Fruit fly (Drosophila melanogaster): ENCODE data around the gene CG33641.

CG33641 gene

DNA sequence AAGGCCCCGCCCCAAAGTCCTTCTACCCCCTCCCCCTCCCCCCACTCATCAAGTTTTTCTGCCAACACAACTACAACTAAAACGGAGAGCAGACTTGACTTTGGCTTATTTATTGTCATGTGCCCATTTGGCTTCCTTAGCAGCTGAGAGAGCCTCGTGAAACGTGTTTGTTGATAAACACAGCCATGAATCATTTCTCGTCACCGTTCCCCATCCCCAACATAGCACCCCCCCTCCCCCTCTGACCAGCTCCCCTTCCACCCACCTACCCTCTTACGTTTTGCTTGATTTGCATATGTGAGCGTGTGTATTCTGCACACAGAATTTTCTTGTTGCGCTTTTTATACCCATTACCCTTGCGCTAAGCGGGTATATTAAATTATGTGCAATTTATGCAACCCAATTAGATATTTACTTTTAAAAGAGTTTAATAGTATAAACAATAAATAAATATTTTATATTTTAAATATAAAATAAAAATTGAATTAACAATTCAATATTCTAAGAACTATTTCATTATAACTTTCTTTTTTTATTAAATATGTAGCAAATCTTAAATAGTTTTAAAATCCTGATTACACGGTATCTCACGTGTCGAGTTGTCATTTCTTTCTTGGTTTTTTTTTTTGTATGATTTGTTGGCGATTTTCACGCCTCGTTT lies 43.1 kb downstream of the CG33641 start:
- no peak for TF ChIP-seq CG33017 (tag; optimal IDR thresholded peaks at IDR 0.05)
- TF ChIP-seq CG7101 (tag; optimal IDR thresholded peaks at IDR 0.05) = no peak
- TF ChIP-seq Mnt (GFP tag; optimal IDR thresholded peaks at IDR 0.05) = no peak
- TF ChIP-seq CG14711 (tag; optimal IDR thresholded peaks at IDR 0.05) = peak; percentile 46
- TF ChIP-seq CG1620 (GFP tag; optimal IDR thresholded peaks at IDR 0.05) = no peak
- peak; percentile 12 for TF ChIP-seq kay (GFP tag; ENCODE audit: borderline replicate concordance)
- TF ChIP-seq ovo (GFP tag; optimal IDR thresholded peaks at IDR 0.05) = no peak
- peak; percentile 94 for TF ChIP-seq tj (GFP tag; optimal IDR thresholded peaks at IDR 0.05)
- TF ChIP-seq CG7045 (GFP tag; optimal IDR thresholded peaks at IDR 0.05) = peak; percentile 23
- peak; percentile 23 for TF ChIP-seq CG11617 (GFP tag; optimal IDR thresholded peaks at IDR 0.05)
- TF ChIP-seq toe (GFP tag; optimal IDR thresholded peaks at IDR 0.05) = no peak
- TF ChIP-seq pad (GFP tag; optimal IDR thresholded peaks at IDR 0.05) = peak; percentile 12
- no peak for TF ChIP-seq cic (GFP tag; optimal IDR thresholded peaks at IDR 0.05)

Data from whole organism, adult.